Worm (Caenorhabditis elegans): ENCODE data around the gene ZK643.5.

DNA sequence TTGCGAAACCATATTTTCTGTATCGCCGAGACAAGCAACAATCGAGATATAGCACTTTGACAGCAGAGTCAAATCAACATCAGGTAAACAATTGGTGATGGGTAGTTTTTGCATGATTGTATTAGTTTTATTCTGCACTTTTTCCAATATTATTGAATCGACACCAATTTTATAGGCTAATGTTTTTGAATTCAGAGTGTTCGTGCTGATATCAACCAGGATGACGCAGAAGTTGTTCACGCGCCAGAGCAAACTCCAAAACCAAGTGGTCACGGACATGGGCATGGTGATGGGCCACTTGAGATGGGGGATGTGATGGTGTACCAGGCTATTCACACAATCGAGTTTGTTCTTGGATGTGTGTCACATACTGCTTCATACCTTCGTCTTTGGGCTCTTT is 45.9 kb downstream of the ZK643.5 start:
- TF ChIP-seq blmp-1 (tag; optimal IDR thresholded peaks at IDR 0.05; ENCODE audit: insufficient read depth) (no peak), mdl-1 (tag; optimal IDR thresholded peaks at IDR 0.05) (no peak), nhr-23 (tag; optimal IDR thresholded peaks at IDR 0.05) (no peak)

Measured in whole organism, L2 larva.